Worm (Caenorhabditis elegans) whole organism, L4 larva: ENCODE measurements around the gene Y113G7A.12.
A peak's percentile ranks its signal among the peaks of the same experiment; 100 is the strongest.

Experiments
- F10B5.3 ChIP-seq: sonication (generic microtip); optimal IDR thresholded peaks from 2 replicates; lab custom pipeline; 2016; ENCODE audit warnings: mild to moderate bottlenecking, missing genetic modification characterization, missing compliant biosample characterization
- F26F4.8 ChIP-seq: fragments of 200-800 bp; sonication (Bioruptor generic); conservative IDR thresholded peaks from 2 replicates; pipeline ENCODE4 v1.3.6; 2022; ENCODE audit warnings: missing genetic modification characterization, missing compliant biosample characterization
- F37D6.2 ChIP-seq: sonication (generic microtip); optimal IDR thresholded peaks from 2 replicates; lab custom pipeline; 2016; ENCODE audit warnings: mild to moderate bottlenecking, missing genetic modification characterization, missing compliant biosample characterization
- F44E2.7 ChIP-seq: fragments of 200-800 bp; sonication (Bioruptor generic); IDR thresholded peaks from 2 replicates; pipeline ENCODE4 v2.1.2; 2022; ENCODE audit warnings: missing genetic modification characterization, missing compliant biosample characterization
- R02D3.7 ChIP-seq: fragments of 150-350 bp; sonication (generic microtip); optimal IDR thresholded peaks from 3 replicates; lab custom pipeline; 2014; ENCODE audit warnings: missing biosample characterization, missing genetic modification characterization
- Y105C5A.15 ChIP-seq: fragments of 200-800 bp; sonication (Bioruptor generic); IDR thresholded peaks from 2 replicates; pipeline ENCODE4 v1.3.6; 2022; ENCODE audit warnings: missing genetic modification characterization, missing compliant biosample characterization
- ZK337.2 ChIP-seq: fragments of 200-800 bp; sonication (Bioruptor generic); IDR thresholded peaks from 2 replicates; pipeline ENCODE4 v1.3.6; 2022; ENCODE audit warnings: missing genetic modification reagents, missing genetic modification characterization, missing compliant biosample characterization
- aha-1 ChIP-seq: fragments of 150-350 bp; peaks from one replicate; lab custom pipeline; 2014; ENCODE audit warnings: missing biosample characterization, missing genetic modification characterization
- attf-4 ChIP-seq: sonication (generic microtip); optimal IDR thresholded peaks from 3 replicates; lab custom pipeline; 2017; ENCODE audit warnings: missing biosample characterization, missing genetic modification characterization
- ceh-28 ChIP-seq: fragments of 150-350 bp; optimal IDR thresholded peaks from 2 replicates; lab custom pipeline; 2014; ENCODE audit warnings: missing biosample characterization, missing genetic modification reagents, missing genetic modification characterization
- ceh-62 ChIP-seq: sonication (generic microtip); optimal IDR thresholded peaks from 2 replicates; lab custom pipeline; 2017; ENCODE audit warnings: missing biosample characterization, missing genetic modification characterization
- ces-1 ChIP-seq: fragments of 150-350 bp; sonication (generic microtip); optimal IDR thresholded peaks from 4 replicates; lab custom pipeline; 2014; ENCODE audit warnings: missing biosample characterization, missing genetic modification reagents, missing genetic modification characterization
- ctbp-1 ChIP-seq: fragments of 200-800 bp; sonication (Bioruptor generic); IDR thresholded peaks from 2 replicates; pipeline ENCODE4 v1.3.6; 2022; ENCODE audit warnings: missing genetic modification reagents, missing genetic modification characterization, missing compliant biosample characterization
- dmd-9 ChIP-seq: fragments of 200-800 bp; sonication (Bioruptor generic); IDR thresholded peaks from 2 replicates; pipeline ENCODE4 v1.3.6; 2022; ENCODE audit warnings: missing genetic modification reagents, missing genetic modification characterization, missing compliant biosample characterization
- dve-1 ChIP-seq: sonication (generic microtip); optimal IDR thresholded peaks from 2 replicates; lab custom pipeline; 2017; ENCODE audit warnings: antibody characterized with exemption, mild to moderate bottlenecking, missing genetic modification characterization, missing compliant biosample characterization; ENCODE audit not compliant: insufficient read depth
- egl-43 ChIP-seq: fragments of 200-800 bp; sonication (Bioruptor generic); IDR thresholded peaks from 2 replicates; pipeline ENCODE4 v1.3.6; 2022; ENCODE audit warnings: missing genetic modification reagents, missing genetic modification characterization, missing compliant biosample characterization
- fos-1 ChIP-seq: fragments of 150-350 bp; optimal IDR thresholded peaks from 2 replicates; lab custom pipeline; 2014; ENCODE audit warnings: missing biosample characterization, missing genetic modification characterization
- gei-8 ChIP-seq: fragments of 200-800 bp; sonication (Bioruptor generic); optimal IDR thresholded peaks from 2 replicates; lab custom pipeline; 2018; ENCODE audit warnings: mild to moderate bottlenecking, missing genetic modification characterization, missing compliant biosample characterization
- hmg-1.1 ChIP-seq: fragments of 200-800 bp; sonication (Bioruptor generic); IDR thresholded peaks from 2 replicates; pipeline ENCODE4 v1.3.6; 2022; ENCODE audit warnings: missing genetic modification reagents, missing genetic modification characterization, missing compliant biosample characterization
- lin-29 ChIP-seq: fragments of 200-800 bp; sonication (Bioruptor generic); IDR thresholded peaks from 2 replicates; pipeline ENCODE4 v1.3.6; 2022; ENCODE audit warnings: missing genetic modification reagents, missing genetic modification characterization, missing compliant biosample characterization
- madf-5 ChIP-seq, 2 experiments: fragments of 200-800 bp; sonication (Bioruptor generic); IDR thresholded peaks; 2 replicates each; pipeline ENCODE4 v1.3.6; 2022; ENCODE audit warnings: missing compliant biosample characterization in 2 of 2, missing genetic modification characterization in 2 of 2
- nhr-25 ChIP-seq: sonication (generic microtip); optimal IDR thresholded peaks from 2 replicates; lab custom pipeline; 2017; ENCODE audit warnings: missing genetic modification characterization, mild to moderate bottlenecking, missing compliant biosample characterization, antibody characterized with exemption, moderate library complexity, borderline replicate concordance; ENCODE audit not compliant: insufficient read depth
- nhr-42 ChIP-seq: fragments of 200-800 bp; sonication (Bioruptor generic); IDR thresholded peaks from 2 replicates; pipeline ENCODE4 v1.3.6; 2022; ENCODE audit warnings: missing genetic modification characterization, missing compliant biosample characterization
- nhr-48 ChIP-seq: sonication (generic microtip); optimal IDR thresholded peaks from 2 replicates; lab custom pipeline; 2016; ENCODE audit warnings: mild to moderate bottlenecking, missing genetic modification characterization, missing compliant biosample characterization
- pha-4 ChIP-seq, 2 experiments: fragments of 150-350 bp in 1 of 2; fragments of 200-800 bp in 1 of 2; sonication (Bioruptor generic) in 1 of 2; IDR thresholded peaks in 1 of 2; optimal IDR thresholded peaks in 1 of 2; 2 replicates each; pipeline versions ENCODE4 v1.3.6 to Lab custom; 2014 to 2022; ENCODE audit warnings: missing genetic modification characterization in 2 of 2, missing genetic modification reagents in 2 of 2, missing biosample characterization in 1 of 2, missing compliant biosample characterization in 1 of 2
- php-3 ChIP-seq: fragments of 200-800 bp; sonication (Bioruptor generic); IDR thresholded peaks from 2 replicates; pipeline ENCODE4 v1.3.6; 2022; ENCODE audit warnings: missing genetic modification reagents, missing genetic modification characterization, missing compliant biosample characterization
- saeg-2 ChIP-seq: fragments of 200-800 bp; sonication (Bioruptor generic); IDR thresholded peaks from 2 replicates; pipeline ENCODE4 v1.3.6; 2022; ENCODE audit warnings: missing genetic modification reagents, missing genetic modification characterization, missing compliant biosample characterization
- sdz-12 ChIP-seq: fragments of 200-800 bp; sonication (Bioruptor generic); optimal IDR thresholded peaks from 2 replicates; lab custom pipeline; 2018; ENCODE audit warnings: mild to moderate bottlenecking, missing genetic modification characterization, missing compliant biosample characterization
- set-16 ChIP-seq: fragments of 200-800 bp; sonication (Bioruptor generic); IDR thresholded peaks from 2 replicates; pipeline ENCODE4 v1.3.6; 2022; ENCODE audit warnings: missing genetic modification reagents, missing genetic modification characterization, missing compliant biosample characterization
- skn-1 ChIP-seq: fragments of 150-350 bp; optimal IDR thresholded peaks from 2 replicates; lab custom pipeline; 2014; ENCODE audit warnings: missing biosample characterization, missing genetic modification characterization
- snpc-1.2 ChIP-seq: fragments of 200-800 bp; sonication (Bioruptor generic); IDR thresholded peaks from 2 replicates; pipeline ENCODE4 v1.3.6; 2022; ENCODE audit warnings: missing genetic modification reagents, missing genetic modification characterization, missing compliant biosample characterization
- spr-1 ChIP-seq: sonication (generic microtip); optimal IDR thresholded peaks from 2 replicates; lab custom pipeline; 2016; ENCODE audit warnings: mild to moderate bottlenecking, missing genetic modification characterization, missing compliant biosample characterization
- tag-97 ChIP-seq: fragments of 200-800 bp; sonication (Bioruptor generic); IDR thresholded peaks from 2 replicates; pipeline ENCODE4 v1.3.6; 2022; ENCODE audit warnings: missing genetic modification characterization, missing compliant biosample characterization
- unc-130 ChIP-seq: sonication (generic microtip); optimal IDR thresholded peaks from 2 replicates; lab custom pipeline; 2016; ENCODE audit warnings: missing genetic modification reagents, missing genetic modification characterization, missing compliant biosample characterization
- unc-39 ChIP-seq: sonication (generic microtip); optimal IDR thresholded peaks from 2 replicates; lab custom pipeline; 2017; ENCODE audit warnings: missing biosample characterization, missing genetic modification characterization
- vab-7 ChIP-seq: fragments of 200-800 bp; sonication (Bioruptor generic); IDR thresholded peaks from 2 replicates; pipeline ENCODE4 v1.3.6; 2022; ENCODE audit warnings: missing genetic modification reagents, missing genetic modification characterization, missing compliant biosample characterization
- zfp-3 ChIP-seq: fragments of 200-800 bp; sonication (Bioruptor generic); conservative IDR thresholded peaks from 2 replicates; pipeline ENCODE4 v1.3.6; 2022; ENCODE audit warnings: missing genetic modification reagents, missing genetic modification characterization, missing compliant biosample characterization
- ztf-11 ChIP-seq: fragments of 150-350 bp; optimal IDR thresholded peaks from 2 replicates; lab custom pipeline; 2014; ENCODE audit warnings: missing biosample characterization, missing genetic modification characterization
- ztf-7 ChIP-seq: fragments of 150-350 bp; optimal IDR thresholded peaks from 2 replicates; lab custom pipeline; 2014; ENCODE audit warnings: missing biosample characterization, missing genetic modification characterization

Y113G7A.12 gene

ce11 chrV:20119770-20120169, 22.6 kb upstream of the Y113G7A.12 start:
- TF ChIP-seq ctbp-1 (GFP tag; lab: Robert Waterston, UW) (no peak), saeg-2 (no peak), hmg-1.1 (no peak), attf-4 (tag; lab: Kevin White, UChicago) (no peak), sdz-12 (GFP tag; lab: Kevin White, UChicago) (no peak), ceh-28 (tag; lab: Kevin White, UChicago) (no peak), madf-5 (GFP tag; IDR thresholded peaks at IDR 0.05; lab: Robert Waterston, UW) (no peak), ceh-62 (tag; lab: Kevin White, UChicago) (no peak), F44E2.7 (no peak), gei-8 (no peak), F10B5.3 (no peak)

ce11 chrV:20120623-20121165, 21.7 kb upstream of the Y113G7A.12 start, which contains the start of gene ncx-1:
ncx-1 (minus strand) TSS chrV:20120673.
- TF ChIP-seq set-16 (GFP tag; lab: Robert Waterston, UW) (peak; percentile 70), pha-4 (GFP tag; IDR thresholded peaks at IDR 0.05; lab: Robert Waterston, UW) (0 out of 2 replicates have a peak, but pooled peaks have one; percentile 19), pha-4 (tag; optimal IDR thresholded peaks at IDR 0.05; lab: Kevin White, UChicago) (no peak), hmg-1.1 (no peak)

ce11 chrV:20123010-20123409, 19.4 kb upstream of the Y113G7A.12 start:
- TF ChIP-seq ZK337.2 (GFP tag; lab: Robert Waterston, UW) = no peak
- 0 out of 2 replicates have a peak, but pooled peaks have one; percentile 31 for TF ChIP-seq nhr-42
- TF ChIP-seq set-16 (GFP tag; lab: Robert Waterston, UW) = peak; percentile 69

- TF ChIP-seq F26F4.8 = no peak
- TF ChIP-seq madf-5 (GFP tag; IDR thresholded peaks at IDR 0.05; lab: Robert Waterston, UW) = 0 out of 4 replicates have a peak, but pooled peaks of 1 of the 2 experiments have one; percentile 30
- no peak for TF ChIP-seq ztf-11 (tag; lab: Kevin White, UChicago)
- TF ChIP-seq set-16 (GFP tag; lab: Robert Waterston, UW) = peak; percentile 39; the same call in 1 of the 2 replicates
- 0 out of 2 replicates have a peak, but pooled peaks have one; percentile 10 for TF ChIP-seq vab-7 (GFP tag; lab: Robert Waterston, UW)
- 0 out of 2 replicates have a peak, but pooled peaks have one; percentile 55 for TF ChIP-seq F44E2.7
Observed at ce11 chrV:20123616-20124015, 18.8 kb upstream of the Y113G7A.12 start.

- TF ChIP-seq F44E2.7 = 0 out of 2 replicates have a peak, but pooled peaks have one; percentile 64
- 0 out of 2 replicates have a peak, but pooled peaks have one; percentile 27 for TF ChIP-seq php-3 (GFP tag; lab: Robert Waterston, UW)
- TF ChIP-seq unc-39 (tag; lab: Kevin White, UChicago) = no peak
- TF ChIP-seq aha-1 (tag; lab: Kevin White, UChicago) = peak; percentile 13
- TF ChIP-seq set-16 (GFP tag; lab: Robert Waterston, UW) = peak; percentile 65
Observed at ce11 chrV:20124393-20124792, 18.0 kb upstream of the Y113G7A.12 start.

- TF ChIP-seq ztf-7 (tag; lab: Kevin White, UChicago) (no peak), fos-1 (tag; lab: Kevin White, UChicago) (no peak), nhr-25 (tag; lab: Kevin White, UChicago) (no peak), ces-1 (no peak), Y105C5A.15 (GFP tag; lab: Robert Waterston, UW) (no peak), F44E2.7 (peak; percentile 71; the same call in 1 of the 2 replicates), R02D3.7 (no peak), lin-29 (no peak), dve-1 (tag; lab: Kevin White, UChicago) (no peak), zfp-3 (GFP tag; lab: Robert Waterston, UW) (no peak), tag-97 (no peak), set-16 (GFP tag; lab: Robert Waterston, UW) (peak; percentile 83), dmd-9 (no peak), spr-1 (tag; lab: Kevin White, UChicago) (no peak), nhr-48 (tag; lab: Kevin White, UChicago) (no peak), snpc-1.2 (GFP tag; lab: Robert Waterston, UW) (no peak), F37D6.2 (tag; lab: Kevin White, UChicago) (no peak), unc-130 (GFP tag; lab: Kevin White, UChicago) (no peak), egl-43 (GFP tag; lab: Robert Waterston, UW) (0 out of 2 replicates have a peak, but pooled peaks have one; percentile 40), ztf-11 (tag; lab: Kevin White, UChicago) (no peak), F26F4.8 (no peak), hmg-1.1 (no peak), skn-1 (tag; lab: Kevin White, UChicago) (no peak)
Observed at ce11 chrV:20125137-20125536, 17.2 kb upstream of the Y113G7A.12 start.
